Worm (Caenorhabditis elegans) whole organism, young adult: ENCODE measurements around the gene F25D1.3.

Source experiments
- chd-7 ChIP-seq: sonication (generic microtip); optimal IDR thresholded peaks from 2 replicates; lab custom pipeline; 2016; ENCODE audit warnings: mild to moderate bottlenecking, missing genetic modification characterization, moderate library complexity, missing compliant biosample characterization
- snpc-4 ChIP-seq, 5 experiments: fragments of 150-350 bp in 1 of 5; sonication (generic microtip) in 4 of 5; optimal IDR thresholded peaks; 2 replicates each; lab custom pipeline; 2014 to 2018; ENCODE audit warnings: missing genetic modification characterization in 5 of 5, missing biosample characterization in 3 of 5, antibody characterized with exemption in 2 of 5, mild to moderate bottlenecking in 2 of 5, missing compliant biosample characterization in 2 of 5, missing genotype in 2 of 5, moderate library complexity in 2 of 5, missing genetic modification reagents in 1 of 5

DNA sequence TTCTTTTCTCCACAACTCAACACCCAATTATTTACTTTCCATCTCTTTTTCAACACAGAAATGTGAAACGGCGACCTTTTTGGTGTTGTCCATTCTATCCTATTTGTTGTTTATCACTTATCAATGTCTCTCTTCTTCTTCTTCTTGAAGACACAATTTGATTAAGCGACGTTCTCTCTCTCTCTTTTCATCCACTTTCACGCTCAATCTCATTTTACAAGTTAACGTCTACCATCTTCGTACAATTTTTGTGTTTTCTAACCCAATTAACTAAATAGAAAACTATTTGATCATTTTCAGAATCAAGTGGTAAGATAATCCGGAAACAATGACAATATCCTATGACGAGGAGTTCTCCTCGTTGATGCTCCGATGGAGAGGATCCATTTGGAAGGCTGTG is 29.2 kb downstream of the F25D1.3 start, which contains the start of gene best-14:
- TF ChIP-seq snpc-4 (GFP tag; optimal IDR thresholded peaks at IDR 0.05; lab: Kevin White, UChicago) (no peak), snpc-4 (tag; optimal IDR thresholded peaks at IDR 0.05; lab: Kevin White, UChicago) (no peak), chd-7 (tag; lab: Kevin White, UChicago) (no peak)
